Worm (Caenorhabditis elegans): ENCODE data around the gene F59A7.11.

- TF ChIP-seq madf-8 (GFP tag; conservative IDR thresholded peaks at IDR 0.05) (no peak), pha-4 (tag; optimal IDR thresholded peaks at IDR 0.05) (no peak), unc-62 (GFP tag; optimal IDR thresholded peaks at IDR 0.05) (no peak), him-1 (tag; optimal IDR thresholded peaks at IDR 0.05) (no peak), snpc-1.1 (tag; optimal IDR thresholded peaks at IDR 0.05; ENCODE audit: insufficient read depth) (no peak), dpff-1 (tag; optimal IDR thresholded peaks at IDR 0.05) (no peak), ets-4 (GFP tag; optimal IDR thresholded peaks at IDR 0.05) (no peak), rpc-1 (optimal IDR thresholded peaks at IDR 0.05) (no peak), rpc-1 (tag; optimal IDR thresholded peaks at IDR 0.05) (no peak), nhr-90 (tag; optimal IDR thresholded peaks at IDR 0.05) (no peak), Y53G8AR.9 (GFP tag; conservative IDR thresholded peaks at IDR 0.05) (no peak)
Observed at ce11 chrV:2004659-2005058, 9.1 kb downstream of the F59A7.11 start, which contains the start of gene cysl-4.
